Worm (Caenorhabditis elegans) whole organism, L4 larva: ENCODE data around the gene algn-12.
A peak's percentile ranks its signal among the peaks of the same experiment; 100 is the strongest.

Experiments used
- F26F4.8 ChIP-seq: fragments of 200-800 bp; sonication (Bioruptor generic); conservative IDR thresholded peaks from 2 replicates; pipeline ENCODE4 v1.3.6; 2022; ENCODE audit warnings: missing genetic modification characterization, missing compliant biosample characterization
- Y5F2A.4 ChIP-seq: fragments of 200-800 bp; sonication (Bioruptor generic); optimal IDR thresholded peaks from 2 replicates; lab custom pipeline; 2018; ENCODE audit warnings: mild to moderate bottlenecking, missing genetic modification characterization, missing compliant biosample characterization
- Y75B8A.6 ChIP-seq: fragments of 200-800 bp; sonication (Bioruptor generic); IDR thresholded peaks from 2 replicates; pipeline ENCODE4 v1.3.6; 2022; ENCODE audit warnings: missing genetic modification reagents, missing genetic modification characterization, missing compliant biosample characterization
- ZK546.5 ChIP-seq, 2 experiments: sonication (generic microtip); optimal IDR thresholded peaks; 2 replicates each; lab custom pipeline; 2017; ENCODE audit warnings: missing biosample characterization in 2 of 2, missing genetic modification characterization in 2 of 2
- aly-2 ChIP-seq: sonication (generic microtip); optimal IDR thresholded peaks from 2 replicates; lab custom pipeline; 2018; ENCODE audit warnings: missing biosample characterization, missing genetic modification characterization
- arid-1 ChIP-seq: fragments of 200-800 bp; sonication (Bioruptor generic); conservative IDR thresholded peaks from 2 replicates; pipeline ENCODE4 v1.3.6; 2022; ENCODE audit warnings: missing genetic modification reagents, missing genetic modification characterization, missing compliant biosample characterization
- attf-4 ChIP-seq: sonication (generic microtip); optimal IDR thresholded peaks from 3 replicates; lab custom pipeline; 2017; ENCODE audit warnings: missing biosample characterization, missing genetic modification characterization
- ceh-28 ChIP-seq: fragments of 150-350 bp; optimal IDR thresholded peaks from 2 replicates; lab custom pipeline; 2014; ENCODE audit warnings: missing biosample characterization, missing genetic modification reagents, missing genetic modification characterization
- ceh-32 ChIP-seq: sonication (generic microtip); optimal IDR thresholded peaks from 2 replicates; lab custom pipeline; 2016; ENCODE audit warnings: mild to moderate bottlenecking, missing genetic modification characterization, missing compliant biosample characterization; ENCODE audit not compliant: poor library complexity
- ceh-44 ChIP-seq: fragments of 200-800 bp; sonication (Bioruptor generic); IDR thresholded peaks from 2 replicates; pipeline ENCODE4 v1.3.6; 2022; ENCODE audit warnings: missing genetic modification reagents, missing genetic modification characterization, missing compliant biosample characterization
- ceh-62 ChIP-seq: sonication (generic microtip); optimal IDR thresholded peaks from 2 replicates; lab custom pipeline; 2017; ENCODE audit warnings: missing biosample characterization, missing genetic modification characterization
- ceh-82 ChIP-seq: sonication (generic microtip); optimal IDR thresholded peaks from 2 replicates; lab custom pipeline; 2017; ENCODE audit warnings: missing biosample characterization, missing genetic modification characterization
- daf-8 ChIP-seq: fragments of 200-800 bp; sonication (Bioruptor generic); IDR thresholded peaks from 2 replicates; pipeline ENCODE4 v1.3.6; 2022; ENCODE audit warnings: missing genetic modification characterization, missing compliant biosample characterization
- duxl-1 ChIP-seq: sonication (generic microtip); optimal IDR thresholded peaks from 2 replicates; lab custom pipeline; 2016; ENCODE audit warnings: mild to moderate bottlenecking, missing genetic modification characterization, moderate library complexity, missing compliant biosample characterization; ENCODE audit not compliant: poor library complexity
- fos-1 ChIP-seq: fragments of 150-350 bp; optimal IDR thresholded peaks from 2 replicates; lab custom pipeline; 2014; ENCODE audit warnings: missing biosample characterization, missing genetic modification characterization
- hif-1 ChIP-seq, 2 experiments: sonication (generic microtip); optimal IDR thresholded peaks; 2 replicates each; lab custom pipeline; 2016 to 2017; ENCODE audit warnings: missing compliant biosample characterization in 2 of 2, missing genetic modification characterization in 2 of 2, missing genetic modification reagents in 2 of 2, missing genotype in 2 of 2, mild to moderate bottlenecking in 1 of 2
- hlh-11 ChIP-seq: fragments of 200-800 bp; sonication (Bioruptor generic); optimal IDR thresholded peaks from 2 replicates; lab custom pipeline; 2018; ENCODE audit warnings: mild to moderate bottlenecking, missing genetic modification characterization, missing compliant biosample characterization
- hlh-30 ChIP-seq: sonication (generic microtip); optimal IDR thresholded peaks from 2 replicates; lab custom pipeline; 2017; ENCODE audit warnings: antibody characterized with exemption, mild to moderate bottlenecking, missing genetic modification characterization, missing compliant biosample characterization; ENCODE audit not compliant: insufficient read depth
- hmg-1.1 ChIP-seq: fragments of 200-800 bp; sonication (Bioruptor generic); IDR thresholded peaks from 2 replicates; pipeline ENCODE4 v1.3.6; 2022; ENCODE audit warnings: missing genetic modification reagents, missing genetic modification characterization, missing compliant biosample characterization
- jun-1 ChIP-seq: fragments of 150-350 bp; optimal IDR thresholded peaks from 2 replicates; lab custom pipeline; 2014; ENCODE audit warnings: missing biosample characterization, missing genetic modification reagents, missing genetic modification characterization
- lin-1 ChIP-seq: fragments of 200-800 bp; sonication (Bioruptor generic); IDR thresholded peaks from 2 replicates; pipeline ENCODE4 v1.3.6; 2022; ENCODE audit warnings: missing genetic modification reagents, missing genetic modification characterization, missing compliant biosample characterization
- lin-13 ChIP-seq: fragments of 150-350 bp; optimal IDR thresholded peaks from 2 replicates; lab custom pipeline; 2014; ENCODE audit warnings: missing biosample characterization, missing genetic modification reagents, missing genetic modification characterization
- lin-15B ChIP-seq: fragments of 150-350 bp; sonication (generic microtip); optimal IDR thresholded peaks from 3 replicates; lab custom pipeline; 2014; ENCODE audit warnings: missing biosample characterization, missing genetic modification characterization
- lin-29 ChIP-seq: fragments of 200-800 bp; sonication (Bioruptor generic); IDR thresholded peaks from 2 replicates; pipeline ENCODE4 v1.3.6; 2022; ENCODE audit warnings: missing genetic modification reagents, missing genetic modification characterization, missing compliant biosample characterization
- lin-38 ChIP-seq: fragments of 200-800 bp; sonication (Bioruptor generic); IDR thresholded peaks from 2 replicates; pipeline ENCODE4 v1.3.6; 2022; ENCODE audit warnings: missing genetic modification reagents, missing genetic modification characterization, missing compliant biosample characterization
- lin-39 ChIP-seq: fragments of 150-350 bp; optimal IDR thresholded peaks from 2 replicates; lab custom pipeline; 2014; ENCODE audit warnings: missing biosample characterization, missing genetic modification reagents, missing genetic modification characterization
- lir-3 ChIP-seq: sonication (generic microtip); optimal IDR thresholded peaks from 2 replicates; lab custom pipeline; 2016; ENCODE audit warnings: mild to moderate bottlenecking, missing genetic modification characterization, missing compliant biosample characterization
- madf-9 ChIP-seq: fragments of 200-800 bp; sonication (Bioruptor generic); conservative IDR thresholded peaks from 2 replicates; pipeline ENCODE4 v1.3.6; 2022; ENCODE audit warnings: missing genetic modification reagents, missing genetic modification characterization, missing compliant biosample characterization
- mdl-1 ChIP-seq, 2 experiments: fragments of 150-350 bp in 1 of 2; sonication (generic microtip) in 1 of 2; optimal IDR thresholded peaks; 2 replicates each; lab custom pipeline; 2014 to 2017; ENCODE audit warnings: missing biosample characterization in 2 of 2, missing genetic modification characterization in 2 of 2
- mes-2 ChIP-seq: sonication (generic microtip); optimal IDR thresholded peaks from 2 replicates; lab custom pipeline; 2016; ENCODE audit warnings: missing genotype, mild to moderate bottlenecking, missing genetic modification characterization, missing compliant biosample characterization; ENCODE audit not compliant: poor library complexity, severe bottlenecking
- mxl-2 ChIP-seq: fragments of 200-800 bp; sonication (Bioruptor generic); conservative IDR thresholded peaks from 2 replicates; pipeline ENCODE4 v1.3.6; 2022; ENCODE audit warnings: missing genetic modification reagents, missing genetic modification characterization, missing compliant biosample characterization
- nhr-11 ChIP-seq: fragments of 150-350 bp; optimal IDR thresholded peaks from 2 replicates; lab custom pipeline; 2014; ENCODE audit warnings: missing biosample characterization, missing genetic modification characterization
- nhr-111 ChIP-seq: fragments of 200-800 bp; sonication (Bioruptor generic); optimal IDR thresholded peaks from 2 replicates; lab custom pipeline; 2018; ENCODE audit warnings: mild to moderate bottlenecking, missing genetic modification characterization, missing compliant biosample characterization
- nhr-25 ChIP-seq: sonication (generic microtip); optimal IDR thresholded peaks from 2 replicates; lab custom pipeline; 2017; ENCODE audit warnings: missing genetic modification characterization, mild to moderate bottlenecking, missing compliant biosample characterization, antibody characterized with exemption, moderate library complexity, borderline replicate concordance; ENCODE audit not compliant: insufficient read depth
- nhr-41 ChIP-seq: fragments of 200-800 bp; sonication (Bioruptor generic); IDR thresholded peaks from 2 replicates; pipeline ENCODE4 v1.3.6; 2022; ENCODE audit warnings: missing genetic modification reagents, missing genetic modification characterization, missing compliant biosample characterization
- nhr-42 ChIP-seq: fragments of 200-800 bp; sonication (Bioruptor generic); IDR thresholded peaks from 2 replicates; pipeline ENCODE4 v1.3.6; 2022; ENCODE audit warnings: missing genetic modification characterization, missing compliant biosample characterization
- nhr-48 ChIP-seq: sonication (generic microtip); optimal IDR thresholded peaks from 2 replicates; lab custom pipeline; 2016; ENCODE audit warnings: mild to moderate bottlenecking, missing genetic modification characterization, missing compliant biosample characterization
- nhr-6 ChIP-seq: fragments of 150-350 bp; optimal IDR thresholded peaks from 2 replicates; lab custom pipeline; 2014; ENCODE audit warnings: missing biosample characterization, missing genetic modification characterization
- nhr-76 ChIP-seq: fragments of 150-350 bp; optimal IDR thresholded peaks from 2 replicates; lab custom pipeline; 2014; ENCODE audit warnings: missing biosample characterization, missing genetic modification characterization
- nhr-77 ChIP-seq: fragments of 150-350 bp; optimal IDR thresholded peaks from 2 replicates; lab custom pipeline; 2014; ENCODE audit warnings: missing biosample characterization, missing genetic modification characterization
- pha-4 ChIP-seq, 2 experiments: fragments of 150-350 bp in 1 of 2; fragments of 200-800 bp in 1 of 2; sonication (Bioruptor generic) in 1 of 2; IDR thresholded peaks in 1 of 2; optimal IDR thresholded peaks in 1 of 2; 2 replicates each; pipeline versions ENCODE4 v1.3.6 to Lab custom; 2014 to 2022; ENCODE audit warnings: missing genetic modification characterization in 2 of 2, missing genetic modification reagents in 2 of 2, missing biosample characterization in 1 of 2, missing compliant biosample characterization in 1 of 2
- pqm-1 ChIP-seq: sonication (generic microtip); optimal IDR thresholded peaks from 2 replicates; lab custom pipeline; 2017; ENCODE audit warnings: missing biosample characterization, missing genetic modification characterization
- sdz-12 ChIP-seq: fragments of 200-800 bp; sonication (Bioruptor generic); optimal IDR thresholded peaks from 2 replicates; lab custom pipeline; 2018; ENCODE audit warnings: mild to moderate bottlenecking, missing genetic modification characterization, missing compliant biosample characterization
- set-16 ChIP-seq: fragments of 200-800 bp; sonication (Bioruptor generic); IDR thresholded peaks from 2 replicates; pipeline ENCODE4 v1.3.6; 2022; ENCODE audit warnings: missing genetic modification reagents, missing genetic modification characterization, missing compliant biosample characterization
- skn-1 ChIP-seq: fragments of 150-350 bp; optimal IDR thresholded peaks from 2 replicates; lab custom pipeline; 2014; ENCODE audit warnings: missing biosample characterization, missing genetic modification characterization
- spr-3 ChIP-seq: fragments of 200-800 bp; sonication (Bioruptor generic); optimal IDR thresholded peaks from 2 replicates; lab custom pipeline; 2018; ENCODE audit warnings: mild to moderate bottlenecking, missing genetic modification characterization, missing compliant biosample characterization
- unc-130 ChIP-seq: sonication (generic microtip); optimal IDR thresholded peaks from 2 replicates; lab custom pipeline; 2016; ENCODE audit warnings: missing genetic modification reagents, missing genetic modification characterization, missing compliant biosample characterization
- zfp-2 ChIP-seq: sonication (generic microtip); optimal IDR thresholded peaks from 2 replicates; lab custom pipeline; 2016; ENCODE audit warnings: mild to moderate bottlenecking, missing genetic modification characterization, missing compliant biosample characterization
- zip-11 ChIP-seq: fragments of 200-800 bp; sonication (Bioruptor generic); IDR thresholded peaks from 2 replicates; pipeline ENCODE4 v1.3.6; 2022; ENCODE audit warnings: missing genetic modification characterization, missing compliant biosample characterization
- ztf-7 ChIP-seq: fragments of 150-350 bp; optimal IDR thresholded peaks from 2 replicates; lab custom pipeline; 2014; ENCODE audit warnings: missing biosample characterization, missing genetic modification characterization

The algn-12 gene

ce11 chrV:8000929-8001513, 33.9 kb upstream of the algn-12 start, which contains the start of gene Y97E10AR.1 (continued):
- TF ChIP-seq pha-4 (GFP tag; IDR thresholded peaks at IDR 0.05; lab: Robert Waterston, UW), result peak; percentile 56; the same call in 1 of the 2 replicates
- peak; percentile 39 for TF ChIP-seq pha-4 (tag; optimal IDR thresholded peaks at IDR 0.05; lab: Kevin White, UChicago)
- no peak for TF ChIP-seq ceh-82 (tag; lab: Kevin White, UChicago)
- TF ChIP-seq mxl-2, result 0 out of 2 replicates have a peak, but pooled peaks have one; percentile 42
- no peak for TF ChIP-seq F26F4.8 (GFP tag; lab: Robert Waterston, UW)
- peak; percentile 42 for TF ChIP-seq mes-2 (tag; lab: Kevin White, UChicago)
- TF ChIP-seq Y5F2A.4 (GFP tag; lab: Kevin White, UChicago), result no peak
- TF ChIP-seq hmg-1.1, result peak; percentile 85
- TF ChIP-seq sdz-12 (GFP tag; lab: Kevin White, UChicago), result no peak
- no peak for TF ChIP-seq nhr-42 (GFP tag; lab: Robert Waterston, UW)
- TF ChIP-seq nhr-111, result no peak
- no peak for TF ChIP-seq lin-13 (GFP tag; lab: Kevin White, UChicago)
- no peak for TF ChIP-seq set-16 (GFP tag; lab: Robert Waterston, UW)
- TF ChIP-seq nhr-6 (tag; lab: Kevin White, UChicago), result no peak
- TF ChIP-seq nhr-48 (tag; lab: Kevin White, UChicago), result peak; percentile 86
- no peak for TF ChIP-seq lin-38 (GFP tag; lab: Robert Waterston, UW)
- TF ChIP-seq aly-2, result no peak
- TF ChIP-seq arid-1 (GFP tag; lab: Robert Waterston, UW), result no peak
- TF ChIP-seq ztf-7 (tag; lab: Kevin White, UChicago), result no peak
- TF ChIP-seq lin-39 (tag; lab: Kevin White, UChicago), result no peak
- TF ChIP-seq ceh-62, result no peak
- TF ChIP-seq ceh-32, result no peak
- TF ChIP-seq fos-1, result no peak
- TF ChIP-seq skn-1 (tag; lab: Kevin White, UChicago), result no peak
- peak; percentile 40; the same call in 1 of the 2 replicates for TF ChIP-seq madf-9 (GFP tag; lab: Robert Waterston, UW)
- TF ChIP-seq daf-8, result no peak
- TF ChIP-seq nhr-41, result peak; percentile 9; the same call in 1 of the 2 replicates
- no peak for TF ChIP-seq lin-1 (GFP tag; lab: Robert Waterston, UW)
- no peak for TF ChIP-seq spr-3 (GFP tag; lab: Kevin White, UChicago)
- TF ChIP-seq ceh-28 (tag; lab: Kevin White, UChicago), result no peak
- no peak for TF ChIP-seq attf-4 (tag; lab: Kevin White, UChicago)
- no peak for TF ChIP-seq ZK546.5 (tag; optimal IDR thresholded peaks at IDR 0.05; lab: Kevin White, UChicago)
- TF ChIP-seq hlh-11 (tag; lab: Kevin White, UChicago), result peak; percentile 97
- TF ChIP-seq hlh-30 (tag; lab: Kevin White, UChicago), result peak; percentile 95
- TF ChIP-seq nhr-77, result peak; percentile 76
- no peak for TF ChIP-seq zfp-2
- no peak for TF ChIP-seq unc-130 (GFP tag; lab: Kevin White, UChicago)
- TF ChIP-seq nhr-25 (tag; lab: Kevin White, UChicago), result no peak
- no peak for TF ChIP-seq zip-11 (GFP tag; lab: Robert Waterston, UW)
- no peak for TF ChIP-seq Y75B8A.6 (GFP tag; lab: Robert Waterston, UW)
- peak; percentile 58 for TF ChIP-seq nhr-11 (tag; lab: Kevin White, UChicago)
- TF ChIP-seq hif-1 (tag; optimal IDR thresholded peaks at IDR 0.05; lab: Kevin White, UChicago), result peak in 1 of 2 experiments; percentile 78
- no peak for TF ChIP-seq duxl-1
- TF ChIP-seq nhr-76 (tag; lab: Kevin White, UChicago), result no peak
- TF ChIP-seq lin-15B (tag; lab: Kevin White, UChicago), result no peak
- TF ChIP-seq lir-3, result no peak
- TF ChIP-seq mdl-1 (tag; optimal IDR thresholded peaks at IDR 0.05; lab: Kevin White, UChicago), result peak in 1 of 2 experiments; percentile 86
- TF ChIP-seq lin-29 (GFP tag; lab: Robert Waterston, UW), result no peak
- no peak for TF ChIP-seq ceh-44 (GFP tag; lab: Robert Waterston, UW)
- peak; percentile 46 for TF ChIP-seq jun-1 (tag; lab: Kevin White, UChicago)
- TF ChIP-seq pqm-1 (tag; lab: Kevin White, UChicago), result peak; percentile 63
